Fruit fly (Drosophila melanogaster) whole organism, prepupa: ENCODE results near the gene CG7945.

Source experiments
- Blimp-1 ChIP-seq: fragments of 200-800 bp; sonication (Bioruptor generic); optimal IDR thresholded peaks from 3 replicates; lab custom pipeline; 2017; ENCODE audit warnings: missing biosample characterization, missing genetic modification characterization, mild to moderate bottlenecking, moderate library complexity, missing genetic modification reagents
- CG6276 ChIP-seq: fragments of 200-800 bp; sonication (Bioruptor generic); optimal IDR thresholded peaks from 2 replicates; lab custom pipeline; 2017; ENCODE audit warnings: missing biosample characterization, mild to moderate bottlenecking, missing genetic modification characterization
- CG8632 ChIP-seq: fragments of 200-800 bp; sonication (Bioruptor generic); optimal IDR thresholded peaks from 3 replicates; lab custom pipeline; 2016; ENCODE audit warnings: missing biosample characterization, missing genetic modification characterization
- Sox102F ChIP-seq: fragments of 200-800 bp; sonication (Bioruptor generic); optimal IDR thresholded peaks from 2 replicates; lab custom pipeline; 2016; ENCODE audit warnings: missing biosample characterization, mild to moderate bottlenecking, missing genetic modification characterization
- dsx ChIP-seq: fragments of 200-800 bp; optimal IDR thresholded peaks from 3 replicates; lab custom pipeline; 2019; ENCODE audit warnings: missing biosample characterization, mild to moderate bottlenecking, missing genetic modification characterization, moderate library complexity; ENCODE audit not compliant: poor library complexity, severe bottlenecking
- esn ChIP-seq: fragments of 200-800 bp; sonication (Bioruptor generic); optimal IDR thresholded peaks from 2 replicates; lab custom pipeline; 2016; ENCODE audit warnings: missing biosample characterization, mild to moderate bottlenecking, missing genetic modification characterization, moderate library complexity
- fd85E ChIP-seq: fragments of 200-800 bp; sonication (Bioruptor generic); optimal IDR thresholded peaks from 3 replicates; lab custom pipeline; 2016; ENCODE audit warnings: missing biosample characterization, missing genetic modification characterization

dm6 chr3L:15570571-15570970, 46.6 kb upstream of the CG7945 start:
- TF ChIP-seq CG6276 (GFP tag; lab: Kevin White, UChicago) (no peak), Sox102F (GFP tag; lab: Kevin White, UChicago) (no peak), CG8632 (GFP tag; lab: Kevin White, UChicago) (no peak), dsx (no peak), esn (GFP tag; lab: Kevin White, UChicago) (no peak), Blimp-1 (GFP tag; lab: Kevin White, UChicago) (no peak), fd85E (GFP tag; lab: Kevin White, UChicago) (no peak)
